Worm (Caenorhabditis elegans) whole organism, mixed stage, embryonic: ENCODE results near the gene idpc-6.

ENCODE experiments used
- ces-1 ChIP-seq: fragments of 150-350 bp; optimal IDR thresholded peaks from 2 replicates; lab custom pipeline; 2014; ENCODE audit warnings: missing biosample characterization, missing genetic modification reagents, missing genetic modification characterization
- cnd-1 ChIP-seq: fragments of 200-800 bp; sonication (Bioruptor generic); optimal IDR thresholded peaks from 2 replicates; lab custom pipeline; 2018; ENCODE audit warnings: mild to moderate bottlenecking, missing genetic modification characterization, missing compliant biosample characterization
- elt-3 ChIP-seq: fragments of 150-350 bp; optimal IDR thresholded peaks from 2 replicates; lab custom pipeline; 2014; ENCODE audit warnings: missing biosample characterization, missing genetic modification characterization
- lin-13 ChIP-seq: fragments of 150-350 bp; optimal IDR thresholded peaks from 2 replicates; lab custom pipeline; 2014; ENCODE audit warnings: missing biosample characterization, missing genetic modification characterization
- lsy-2 ChIP-seq: fragments of 150-350 bp; optimal IDR thresholded peaks from 2 replicates; lab custom pipeline; 2014; ENCODE audit warnings: missing biosample characterization, missing genetic modification characterization
- mep-1 ChIP-seq: fragments of 150-350 bp; optimal IDR thresholded peaks from 2 replicates; lab custom pipeline; 2017; ENCODE audit warnings: missing biosample characterization, missing genetic modification reagents, missing genetic modification characterization, inconsistent platforms
- nhr-12 ChIP-seq: fragments of 150-350 bp; optimal IDR thresholded peaks from 2 replicates; lab custom pipeline; 2014; ENCODE audit warnings: missing biosample characterization, missing genetic modification characterization
- nhr-76 ChIP-seq: sonication (generic microtip); optimal IDR thresholded peaks from 2 replicates; lab custom pipeline; 2017; ENCODE audit warnings: missing biosample characterization, missing genetic modification characterization
- zip-8 ChIP-seq: fragments of 150-350 bp; optimal IDR thresholded peaks from 2 replicates; lab custom pipeline; 2014; ENCODE audit warnings: missing biosample characterization, missing genetic modification characterization

DNA sequence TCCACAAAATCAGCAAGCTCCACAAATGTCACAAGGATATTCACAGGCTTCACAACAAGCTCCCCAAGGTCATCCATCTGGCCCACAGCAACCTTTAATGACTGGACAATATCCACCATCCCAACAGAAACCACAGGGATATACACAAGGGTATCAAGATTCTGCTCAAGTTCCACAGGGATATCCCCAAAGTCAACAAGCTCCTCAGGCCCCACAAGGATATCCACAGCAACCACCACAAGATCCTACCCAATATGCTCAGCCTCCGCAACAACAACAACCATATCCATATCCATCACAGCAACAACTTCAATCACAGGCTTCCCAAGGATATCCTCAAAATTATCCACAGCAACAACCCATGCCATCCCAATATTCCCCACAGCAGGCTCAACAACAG, 3.3 kb upstream of the idpc-6 start:
- TF ChIP-seq lsy-2 (tag; lab: Kevin White, UChicago): no peak
- no peak for TF ChIP-seq nhr-12 (tag; lab: Kevin White, UChicago)
- TF ChIP-seq elt-3: no peak
- no peak for TF ChIP-seq mep-1
- no peak for TF ChIP-seq ces-1 (GFP tag; lab: Kevin White, UChicago)
- TF ChIP-seq zip-8 (tag; lab: Kevin White, UChicago): no peak
- no peak for TF ChIP-seq lin-13 (tag; lab: Kevin White, UChicago)
- TF ChIP-seq nhr-76: no peak
- TF ChIP-seq cnd-1 (tag; lab: Kevin White, UChicago): no peak
